Fruit fly (Drosophila melanogaster): ENCODE results near the gene Alms1b.

The Alms1b gene

dm6 chrX:4614945-4615344, 15.8 kb downstream of the Alms1b start:
- TF ChIP-seq ranshi (GFP tag; IDR thresholded peaks at IDR 0.05) (no peak), Meics (GFP tag; optimal IDR thresholded peaks at IDR 0.05) (no peak), org-1 (GFP tag; optimal IDR thresholded peaks at IDR 0.05) (no peak), Aef1 (GFP tag; IDR thresholded peaks at IDR 0.05) (no peak), row (GFP tag; IDR thresholded peaks at IDR 0.05) (peak; percentile 30; the same call in 2 of the 3 replicates), CG10654 (GFP tag; optimal IDR thresholded peaks at IDR 0.05) (no peak), CG1603 (tag; optimal IDR thresholded peaks at IDR 0.05) (peak; percentile 29), CG7372 (GFP tag; IDR thresholded peaks at IDR 0.05) (no peak), Lim3 (GFP tag; IDR thresholded peaks at IDR 0.05) (no peak), hkb (optimal IDR thresholded peaks at IDR 0.05) (no peak), hkb (GFP tag; IDR thresholded peaks at IDR 0.05) (no peak), chif (GFP tag; optimal IDR thresholded peaks at IDR 0.05) (no peak), Rfx (GFP tag; IDR thresholded peaks at IDR 0.05) (0 out of 2 replicates have a peak, but pooled peaks have one; percentile 17), Bdp1 (GFP tag; optimal IDR thresholded peaks at IDR 0.05) (no peak), CG6254 (GFP tag; optimal IDR thresholded peaks at IDR 0.05) (no peak), so (GFP tag; IDR thresholded peaks at IDR 0.05) (no peak), CG6689 (GFP tag; IDR thresholded peaks at IDR 0.05) (0 out of 2 replicates have a peak, but pooled peaks have one; percentile 15), danr (GFP tag; IDR thresholded peaks at IDR 0.05) (no peak), sr (GFP tag; IDR thresholded peaks at IDR 0.05) (no peak), zf30C (GFP tag; optimal IDR thresholded peaks at IDR 0.05) (no peak), stwl (tag; optimal IDR thresholded peaks at IDR 0.05) (no peak), ato (GFP tag; IDR thresholded peaks at IDR 0.05; ENCODE audit: partially characterized antibody) (no peak), z (GFP tag; IDR thresholded peaks at IDR 0.05) (no peak), klu (GFP tag; IDR thresholded peaks at IDR 0.05) (no peak), Nf-YB (GFP tag; optimal IDR thresholded peaks at IDR 0.05) (no peak), CG6175 (GFP tag; IDR thresholded peaks at IDR 0.05) (no peak), sug (tag; optimal IDR thresholded peaks at IDR 0.05) (no peak), gem (tag; optimal IDR thresholded peaks at IDR 0.05) (peak; percentile 0), knrl (GFP tag; IDR thresholded peaks at IDR 0.05; ENCODE audit: partially characterized antibody) (no peak), pan (optimal IDR thresholded peaks at IDR 0.05) (no peak), pan (GFP tag; optimal IDR thresholded peaks at IDR 0.05 in 1 of 2, IDR thresholded peaks at IDR 0.05 in 1 of 2) (peak in 1 of 2 experiments; percentile 13), CG14860 (GFP tag; IDR thresholded peaks at IDR 0.05; ENCODE audit: partially characterized antibody) (no peak), sqz (GFP tag; optimal IDR thresholded peaks at IDR 0.05) (no peak), Nf-YA (GFP tag; IDR thresholded peaks at IDR 0.05) (no peak), Elba2 (GFP tag; optimal IDR thresholded peaks at IDR 0.05) (no peak), CG12942 (GFP tag; optimal IDR thresholded peaks at IDR 0.05) (no peak), Med (GFP tag) (peak; percentile 58), CG8388 (GFP tag; optimal IDR thresholded peaks at IDR 0.05) (no peak), Max (GFP tag; optimal IDR thresholded peaks at IDR 0.05) (no peak), CG9215 (GFP tag; IDR thresholded peaks at IDR 0.05) (no peak), Hey (tag; optimal IDR thresholded peaks at IDR 0.05) (no peak), fd3F (GFP tag; optimal IDR thresholded peaks at IDR 0.05) (no peak), pum (GFP tag; optimal IDR thresholded peaks at IDR 0.05) (no peak), CG15479 (GFP tag; optimal IDR thresholded peaks at IDR 0.05) (no peak), BtbVII (GFP tag; optimal IDR thresholded peaks at IDR 0.05) (no peak), CG1529 (GFP tag; optimal IDR thresholded peaks at IDR 0.05) (no peak), gcm2 (GFP tag; optimal IDR thresholded peaks at IDR 0.05) (no peak), trem (tag; optimal IDR thresholded peaks at IDR 0.05) (no peak), CG17802 (tag; optimal IDR thresholded peaks at IDR 0.05) (no peak), jumu (GFP tag; optimal IDR thresholded peaks at IDR 0.05) (no peak), H2.0 (GFP tag; IDR thresholded peaks at IDR 0.05) (no peak), CG7745 (tag; optimal IDR thresholded peaks at IDR 0.05) (no peak), Scr (GFP tag; IDR thresholded peaks at IDR 0.05; ENCODE audit: partially characterized antibody) (no peak)
